Worm (Caenorhabditis elegans): Measurements from ENCODE around the gene F38A1.15.
"Not testable (repeated sequence)": the region's sequence is repeated elsewhere in the genome, so short reads cannot be mapped to it uniquely, and the experiment has no call there.

ce11 chrIV:1217265-1217664 is 25.9 kb downstream of the F38A1.15 start:
- TF ChIP-seq B0310.2 (tag; optimal IDR thresholded peaks at IDR 0.05); ama-1 (optimal IDR thresholded peaks at IDR 0.05); sea-1 (GFP tag; conservative IDR thresholded peaks at IDR 0.05); flt-1 (GFP tag; IDR thresholded peaks at IDR 0.05); aly-1 (tag; optimal IDR thresholded peaks at IDR 0.05); ets-7 (tag; optimal IDR thresholded peaks at IDR 0.05): not testable (repeated sequence)
